Fruit fly (Drosophila melanogaster) whole organism, embryonic: ENCODE measurements around the gene Naa80.

Experiments
- Aef1 ChIP-seq: fragments of 200-800 bp; sonication (Bioruptor generic); IDR thresholded peaks from 3 replicates; pipeline ENCODE4 v1.3.6; 2022; ENCODE audit warnings: missing biosample characterization, missing genetic modification characterization
- Blimp-1 ChIP-seq: fragments of 200-800 bp; sonication (Bioruptor generic); optimal IDR thresholded peaks from 3 replicates; lab custom pipeline; 2018; ENCODE audit warnings: missing biosample characterization, missing genetic modification characterization, mild to moderate bottlenecking, moderate library complexity, missing genetic modification reagents
- CG10321 ChIP-seq: fragments of 200-800 bp; sonication (Bioruptor generic); IDR thresholded peaks from 2 replicates; pipeline ENCODE4 v1.3.6; 2022; ENCODE audit warnings: missing biosample characterization, missing genetic modification characterization
- CG10654 ChIP-seq: fragments of 200-800 bp; sonication (Bioruptor generic); optimal IDR thresholded peaks from 2 replicates; lab custom pipeline; 2016; ENCODE audit warnings: missing biosample characterization, missing genetic modification characterization
- CG1233 ChIP-seq: fragments of 200-800 bp; sonication (Bioruptor generic); optimal IDR thresholded peaks from 4 replicates; lab custom pipeline; 2018; ENCODE audit warnings: missing biosample characterization, mild to moderate bottlenecking, missing genetic modification characterization
- CG12769 ChIP-seq: fragments of 200-800 bp; sonication (Bioruptor generic); optimal IDR thresholded peaks from 2 replicates; lab custom pipeline; 2019; ENCODE audit warnings: missing biosample characterization, mild to moderate bottlenecking, missing genetic modification characterization, moderate library complexity
- CG13287 ChIP-seq: fragments of 200-800 bp; sonication (Bioruptor generic); IDR thresholded peaks from 2 replicates; pipeline ENCODE4 v1.3.6; 2022; ENCODE audit warnings: missing biosample characterization, missing genetic modification characterization; ENCODE audit not compliant: partially characterized antibody
- CG14667 ChIP-seq: fragments of 200-800 bp; sonication (Bioruptor generic); IDR thresholded peaks from 2 replicates; pipeline ENCODE4 v1.3.6; 2022; ENCODE audit warnings: missing biosample characterization, missing genetic modification characterization
- CG14710 ChIP-seq: fragments of 200-800 bp; sonication (Bioruptor generic); optimal IDR thresholded peaks from 3 replicates; lab custom pipeline; 2019; ENCODE audit warnings: missing biosample characterization, mild to moderate bottlenecking, missing genetic modification characterization, moderate library complexity
- CG15479 ChIP-seq: fragments of 200-800 bp; sonication (Bioruptor generic); optimal IDR thresholded peaks from 3 replicates; lab custom pipeline; 2019; ENCODE audit warnings: missing biosample characterization, mild to moderate bottlenecking, missing genetic modification characterization, moderate library complexity
- CG16779 ChIP-seq: fragments of 200-800 bp; sonication (Bioruptor generic); IDR thresholded peaks from 2 replicates; pipeline ENCODE4 v1.3.6; 2022; ENCODE audit warnings: missing biosample characterization, missing genetic modification characterization
- CG1832 ChIP-seq: fragments of 200-800 bp; sonication (Bioruptor generic); optimal IDR thresholded peaks from 2 replicates; lab custom pipeline; 2017; ENCODE audit warnings: missing biosample characterization, mild to moderate bottlenecking, missing genetic modification characterization, inconsistent platforms
- CG3065 ChIP-seq: fragments of 200-800 bp; sonication (Bioruptor generic); optimal IDR thresholded peaks from 2 replicates; lab custom pipeline; 2016; ENCODE audit warnings: missing biosample characterization, missing genetic modification characterization
- CG6654 ChIP-seq: fragments of 200-800 bp; sonication (Bioruptor generic); optimal IDR thresholded peaks from 2 replicates; lab custom pipeline; 2017; ENCODE audit warnings: missing biosample characterization, mild to moderate bottlenecking, missing genetic modification characterization
- CG7372 ChIP-seq: fragments of 200-800 bp; sonication (Bioruptor generic); IDR thresholded peaks from 2 replicates; pipeline ENCODE4 v1.3.6; 2022; ENCODE audit warnings: missing biosample characterization, missing genetic modification characterization
- CG8281 ChIP-seq: fragments of 200-800 bp; sonication (Bioruptor generic); optimal IDR thresholded peaks from 2 replicates; lab custom pipeline; 2018; ENCODE audit warnings: missing biosample characterization, mild to moderate bottlenecking, missing genetic modification characterization, moderate library complexity
- CG9437 ChIP-seq: fragments of 200-800 bp; sonication (Bioruptor generic); optimal IDR thresholded peaks from 2 replicates; lab custom pipeline; 2018; ENCODE audit warnings: missing biosample characterization, mild to moderate bottlenecking, missing genetic modification characterization
- Doc2 ChIP-seq: fragments of 200-800 bp; sonication (Bioruptor generic); IDR thresholded peaks from 2 replicates; pipeline ENCODE4 v1.3.6; 2022; ENCODE audit warnings: missing biosample characterization, missing genetic modification characterization
- H2.0 ChIP-seq: fragments of 200-800 bp; sonication (Bioruptor generic); IDR thresholded peaks from 2 replicates; pipeline ENCODE4 v1.3.6; 2022; ENCODE audit warnings: missing biosample characterization, missing genetic modification characterization
- Hey ChIP-seq: fragments of 200-800 bp; sonication (Bioruptor generic); optimal IDR thresholded peaks from 3 replicates; lab custom pipeline; 2018; ENCODE audit warnings: missing biosample characterization, mild to moderate bottlenecking, missing genetic modification characterization
- MBD-R2 ChIP-seq: fragments of 200-800 bp; sonication (Bioruptor generic); IDR thresholded peaks from 2 replicates; pipeline ENCODE4 v1.3.6; 2022; ENCODE audit warnings: missing biosample characterization, missing genetic modification characterization
- NK7.1 ChIP-seq: fragments of 200-800 bp; sonication (Bioruptor generic); optimal IDR thresholded peaks from 3 replicates; lab custom pipeline; 2016; ENCODE audit warnings: missing biosample characterization, missing genetic modification characterization
- Neu2 ChIP-seq: fragments of 200-800 bp; sonication (Bioruptor generic); optimal IDR thresholded peaks from 3 replicates; lab custom pipeline; 2016; ENCODE audit warnings: missing biosample characterization, missing genetic modification characterization, borderline replicate concordance
- Nf-YC ChIP-seq: fragments of 200-800 bp; optimal IDR thresholded peaks from 3 replicates; lab custom pipeline; 2019; ENCODE audit warnings: missing biosample characterization, mild to moderate bottlenecking, missing genetic modification characterization, moderate library complexity
- Oli ChIP-seq: fragments of 200-800 bp; sonication (Bioruptor generic); optimal IDR thresholded peaks from 2 replicates; lab custom pipeline; 2018; ENCODE audit warnings: missing biosample characterization, mild to moderate bottlenecking, missing genetic modification characterization, moderate library complexity
- Sry-β ChIP-seq: fragments of 200-800 bp; sonication (Bioruptor generic); optimal IDR thresholded peaks from 2 replicates; lab custom pipeline; 2018; ENCODE audit warnings: missing biosample characterization, mild to moderate bottlenecking, missing genetic modification characterization, moderate library complexity
- Xbp1 ChIP-seq: fragments of 200-800 bp; sonication (Bioruptor generic); optimal IDR thresholded peaks from 3 replicates; lab custom pipeline; 2016; ENCODE audit warnings: missing biosample characterization, mild to moderate bottlenecking, missing genetic modification characterization
- YL-1 ChIP-seq: fragments of 200-800 bp; sonication (Bioruptor generic); optimal IDR thresholded peaks from 3 replicates; lab custom pipeline; 2017; ENCODE audit warnings: missing biosample characterization, mild to moderate bottlenecking, missing genetic modification characterization
- ase ChIP-seq: fragments of 200-800 bp; sonication (Bioruptor generic); IDR thresholded peaks from 3 replicates; pipeline ENCODE4 v1.3.6; 2022; ENCODE audit warnings: missing biosample characterization, missing genetic modification characterization
- cad ChIP-seq: fragments of >200 bp; optimal IDR thresholded peaks from 2 replicates; lab custom pipeline; 2017; ENCODE audit warnings: missing biosample characterization, missing genetic modification characterization
- chif ChIP-seq, 2 experiments: fragments of 200-800 bp; sonication (Bioruptor generic); optimal IDR thresholded peaks; 3 replicates each; lab custom pipeline; 2016; ENCODE audit warnings: missing biosample characterization in 2 of 2, missing genetic modification characterization in 2 of 2
- chn ChIP-seq: fragments of 200-800 bp; sonication (Bioruptor generic); optimal IDR thresholded peaks from 2 replicates; lab custom pipeline; 2016; ENCODE audit warnings: missing biosample characterization, missing genetic modification characterization
- dysf ChIP-seq: fragments of 200-800 bp; sonication (Bioruptor generic); IDR thresholded peaks from 3 replicates; pipeline ENCODE4 v1.3.6; 2022; ENCODE audit warnings: missing biosample characterization, missing genetic modification characterization
- emc ChIP-seq: fragments of 200-800 bp; sonication (Bioruptor generic); optimal IDR thresholded peaks from 2 replicates; lab custom pipeline; 2016; ENCODE audit warnings: missing biosample characterization, missing genetic modification characterization
- exex ChIP-seq: fragments of 200-800 bp; sonication (Bioruptor generic); optimal IDR thresholded peaks from 4 replicates; lab custom pipeline; 2018; ENCODE audit warnings: missing biosample characterization, mild to moderate bottlenecking, missing genetic modification characterization, moderate library complexity
- hbn ChIP-seq: fragments of 200-800 bp; sonication (Bioruptor generic); IDR thresholded peaks from 2 replicates; pipeline ENCODE4 v1.3.6; 2022; ENCODE audit warnings: missing biosample characterization, missing genetic modification characterization; ENCODE audit not compliant: partially characterized antibody
- ken ChIP-seq: fragments of 200-800 bp; sonication (Bioruptor generic); IDR thresholded peaks from 3 replicates; pipeline ENCODE4 v1.3.6; 2022; ENCODE audit warnings: missing biosample characterization, missing genetic modification characterization
- mam ChIP-seq: fragments of 200-800 bp; sonication (Bioruptor generic); optimal IDR thresholded peaks from 3 replicates; lab custom pipeline; 2016; ENCODE audit warnings: missing biosample characterization, missing genetic modification characterization
- org-1 ChIP-seq: fragments of 200-800 bp; sonication (Bioruptor generic); optimal IDR thresholded peaks from 2 replicates; lab custom pipeline; 2017; ENCODE audit warnings: missing biosample characterization, missing genetic modification characterization
- sna ChIP-seq: fragments of 200-800 bp; sonication (Bioruptor generic); IDR thresholded peaks from 2 replicates; pipeline ENCODE4 v1.3.6; 2022; ENCODE audit warnings: missing biosample characterization, missing genetic modification characterization; ENCODE audit not compliant: partially characterized antibody
- sob ChIP-seq: fragments of 200-800 bp; sonication (Bioruptor generic); IDR thresholded peaks from 2 replicates; pipeline ENCODE4 v1.3.6; 2022; ENCODE audit warnings: missing biosample characterization, missing genetic modification characterization
- tgo ChIP-seq: fragments of 200-800 bp; sonication (Bioruptor generic); IDR thresholded peaks from 3 replicates; pipeline ENCODE4 v1.3.6; 2022; ENCODE audit warnings: missing biosample characterization, missing genetic modification characterization
- tna ChIP-seq: fragments of 200-800 bp; sonication (Bioruptor generic); IDR thresholded peaks from 2 replicates; pipeline ENCODE4 v1.3.6; 2022; ENCODE audit warnings: missing biosample characterization, missing genetic modification characterization; ENCODE audit not compliant: partially characterized antibody
- vnd ChIP-seq: fragments of 200-800 bp; sonication (Bioruptor generic); IDR thresholded peaks from 3 replicates; pipeline ENCODE4 v1.3.6; 2022; ENCODE audit warnings: missing biosample characterization, missing genetic modification characterization; ENCODE audit not compliant: partially characterized antibody
- wek ChIP-seq: fragments of 200-800 bp; sonication (Bioruptor generic); optimal IDR thresholded peaks from 3 replicates; lab custom pipeline; 2018; ENCODE audit warnings: missing biosample characterization, mild to moderate bottlenecking, missing genetic modification characterization, moderate library complexity

Naa80 gene

dm6 chr3R:9725121-9725956 is 42.3 kb upstream of the Naa80 start, which contains the start of gene hyd (continued):
- TF ChIP-seq exex (tag; lab: Kevin White, UChicago) = no peak
- no peak for TF ChIP-seq H2.0 (GFP tag; lab: Robert Waterston, UW)
- peak; percentile 67; the same call in 2 of the 3 replicates for TF ChIP-seq vnd (GFP tag; lab: Robert Waterston, UW)
- no peak for TF ChIP-seq CG10654 (GFP tag; lab: Kevin White, UChicago)
- no peak for TF ChIP-seq Oli (tag; lab: Kevin White, UChicago)
- TF ChIP-seq chn (GFP tag; lab: Kevin White, UChicago) = no peak
- no peak for TF ChIP-seq NK7.1 (GFP tag; lab: Kevin White, UChicago)
- TF ChIP-seq CG10321 (GFP tag; lab: Robert Waterston, UW) = no peak
- TF ChIP-seq Doc2 (GFP tag; lab: Robert Waterston, UW) = no peak
- TF ChIP-seq CG13287 = peak; percentile 87
- no peak for TF ChIP-seq sob (GFP tag; lab: Robert Waterston, UW)
- peak; percentile 56 for TF ChIP-seq CG15479 (GFP tag; lab: Kevin White, UChicago)
- TF ChIP-seq CG1233 (GFP tag; lab: Kevin White, UChicago) = no peak
- peak; percentile 63 for TF ChIP-seq CG14710
- TF ChIP-seq ken = no peak
- no peak for TF ChIP-seq Hey (tag; lab: Kevin White, UChicago)
- no peak for TF ChIP-seq ase (GFP tag; lab: Robert Waterston, UW)
- TF ChIP-seq CG1832 (GFP tag; lab: Kevin White, UChicago) = no peak
- TF ChIP-seq Aef1 (GFP tag; lab: Robert Waterston, UW) = no peak
- peak; percentile 77 for TF ChIP-seq tna (GFP tag; lab: Robert Waterston, UW)
- no peak for TF ChIP-seq tgo (GFP tag; lab: Robert Waterston, UW)
- TF ChIP-seq CG14667 (GFP tag; lab: Robert Waterston, UW) = no peak
- TF ChIP-seq hbn (GFP tag; lab: Robert Waterston, UW) = peak; percentile 73
- no peak for TF ChIP-seq CG16779 (GFP tag; lab: Robert Waterston, UW)
- peak; percentile 15 for TF ChIP-seq Xbp1
- TF ChIP-seq emc = no peak
- no peak for TF ChIP-seq org-1
- TF ChIP-seq CG12769 (tag; lab: Kevin White, UChicago) = no peak
- no peak for TF ChIP-seq CG3065 (GFP tag; lab: Kevin White, UChicago)
- no peak for TF ChIP-seq Sry-β (GFP tag; lab: Kevin White, UChicago)
- no peak for TF ChIP-seq chif (GFP tag; optimal IDR thresholded peaks at IDR 0.05; lab: Kevin White, UChicago)
- TF ChIP-seq CG6654 (GFP tag; lab: Kevin White, UChicago) = no peak
- peak; percentile 83 for TF ChIP-seq sna (GFP tag; lab: Robert Waterston, UW)
- TF ChIP-seq mam (GFP tag; lab: Kevin White, UChicago) = no peak
- peak; percentile 54 for TF ChIP-seq MBD-R2 (GFP tag; lab: Robert Waterston, UW)
- no peak for TF ChIP-seq cad (GFP tag; lab: Kevin White, UChicago)
- peak; percentile 76 for TF ChIP-seq YL-1 (GFP tag; lab: Kevin White, UChicago)
- no peak for TF ChIP-seq wek (GFP tag; lab: Kevin White, UChicago)
- TF ChIP-seq CG7372 (GFP tag; lab: Robert Waterston, UW) = no peak
- TF ChIP-seq CG9437 = peak; percentile 83
- TF ChIP-seq Neu2 (GFP tag; lab: Kevin White, UChicago) = no peak
- no peak for TF ChIP-seq dysf
- TF ChIP-seq Blimp-1 = no peak
- no peak for TF ChIP-seq CG8281 (tag; lab: Kevin White, UChicago)
- no peak for TF ChIP-seq Nf-YC
